Fruit fly (Drosophila melanogaster) whole organism, prepupa: ENCODE data around the gene CG5418.

Experiments used
- Blimp-1 ChIP-seq: fragments of 200-800 bp; sonication (Bioruptor generic); optimal IDR thresholded peaks from 3 replicates; lab custom pipeline; 2017; ENCODE audit warnings: missing biosample characterization, missing genetic modification characterization, mild to moderate bottlenecking, moderate library complexity, missing genetic modification reagents
- CG11294 ChIP-seq: fragments of 200-800 bp; sonication (Bioruptor generic); IDR thresholded peaks from 2 replicates; pipeline ENCODE4 v1.3.6; 2022; ENCODE audit warnings: missing biosample characterization, missing genetic modification characterization
- CG15336 ChIP-seq: fragments of 200-800 bp; sonication (Bioruptor generic); IDR thresholded peaks from 2 replicates; pipeline ENCODE4 v1.3.6; 2022; ENCODE audit warnings: missing biosample characterization, missing genetic modification characterization
- CG16779 ChIP-seq: fragments of 200-800 bp; sonication (Bioruptor generic); optimal IDR thresholded peaks from 3 replicates; lab custom pipeline; 2017; ENCODE audit warnings: missing biosample characterization, mild to moderate bottlenecking, missing genetic modification characterization
- CG31627 ChIP-seq: fragments of 200-800 bp; sonication (Bioruptor generic); optimal IDR thresholded peaks from 3 replicates; lab custom pipeline; 2016; ENCODE audit warnings: missing biosample characterization, missing genetic modification characterization
- CG32006 ChIP-seq: fragments of 200-800 bp; sonication (Bioruptor generic); optimal IDR thresholded peaks from 3 replicates; lab custom pipeline; 2017; ENCODE audit warnings: missing biosample characterization, mild to moderate bottlenecking, missing genetic modification characterization
- CG34406 ChIP-seq: fragments of 200-800 bp; sonication (Bioruptor generic); optimal IDR thresholded peaks from 3 replicates; lab custom pipeline; 2016; ENCODE audit warnings: missing biosample characterization, missing genetic modification characterization
- CG3919 ChIP-seq: fragments of 200-800 bp; sonication (Bioruptor generic); optimal IDR thresholded peaks from 3 replicates; lab custom pipeline; 2016; ENCODE audit warnings: missing biosample characterization, missing genetic modification characterization
- CG4318 ChIP-seq: fragments of 200-800 bp; sonication (Bioruptor generic); optimal IDR thresholded peaks from 3 replicates; lab custom pipeline; 2017; ENCODE audit warnings: missing biosample characterization, mild to moderate bottlenecking, missing genetic modification characterization
- CG6163 ChIP-seq: fragments of 200-800 bp; sonication (Bioruptor generic); IDR thresholded peaks from 3 replicates; pipeline ENCODE4 v1.3.6; 2022; ENCODE audit warnings: missing biosample characterization, missing genetic modification characterization
- CG6276 ChIP-seq: fragments of 200-800 bp; sonication (Bioruptor generic); optimal IDR thresholded peaks from 2 replicates; lab custom pipeline; 2017; ENCODE audit warnings: missing biosample characterization, mild to moderate bottlenecking, missing genetic modification characterization
- CG6792 ChIP-seq: fragments of 200-800 bp; sonication (Bioruptor generic); optimal IDR thresholded peaks from 3 replicates; lab custom pipeline; 2016; ENCODE audit warnings: missing biosample characterization, missing genetic modification characterization
- CG6808 ChIP-seq: fragments of 200-800 bp; sonication (Bioruptor generic); optimal IDR thresholded peaks from 3 replicates; lab custom pipeline; 2017; ENCODE audit warnings: missing biosample characterization, missing genetic modification characterization, mild to moderate bottlenecking, moderate library complexity, missing genetic modification reagents
- CG6854 ChIP-seq: fragments of 200-800 bp; sonication (Bioruptor generic); optimal IDR thresholded peaks from 2 replicates; lab custom pipeline; 2017; ENCODE audit warnings: missing biosample characterization, mild to moderate bottlenecking, missing genetic modification characterization
- CG8319 ChIP-seq: fragments of 200-800 bp; sonication (Bioruptor generic); optimal IDR thresholded peaks from 3 replicates; lab custom pipeline; 2016; ENCODE audit warnings: missing biosample characterization, missing genetic modification characterization
- CG8632 ChIP-seq: fragments of 200-800 bp; sonication (Bioruptor generic); optimal IDR thresholded peaks from 3 replicates; lab custom pipeline; 2016; ENCODE audit warnings: missing biosample characterization, missing genetic modification characterization
- CG9139 ChIP-seq: fragments of 200-800 bp; sonication (Bioruptor generic); optimal IDR thresholded peaks from 3 replicates; lab custom pipeline; 2017; ENCODE audit warnings: missing biosample characterization, mild to moderate bottlenecking, missing genetic modification characterization
- Eip75B ChIP-seq: fragments of 200-800 bp; sonication (Bioruptor generic); optimal IDR thresholded peaks from 3 replicates; lab custom pipeline; 2016; ENCODE audit warnings: missing biosample characterization, missing genetic modification characterization
- Eip78C ChIP-seq: fragments of 200-800 bp; sonication (Bioruptor generic); peaks from one replicate; lab custom pipeline; 2016; ENCODE audit warnings: missing biosample characterization, missing genetic modification characterization
- Eip93F ChIP-seq: fragments of 200-800 bp; sonication (Bioruptor generic); optimal IDR thresholded peaks from 2 replicates; lab custom pipeline; 2016; ENCODE audit warnings: missing biosample characterization, mild to moderate bottlenecking, missing genetic modification characterization
- Ets21C ChIP-seq: fragments of 200-800 bp; sonication (Bioruptor generic); optimal IDR thresholded peaks from 3 replicates; lab custom pipeline; 2016; ENCODE audit warnings: missing biosample characterization, missing genetic modification characterization
- Gug ChIP-seq: fragments of 200-800 bp; sonication (Bioruptor generic); IDR thresholded peaks from 2 replicates; pipeline ENCODE4 v1.3.6; 2022; ENCODE audit warnings: missing biosample characterization, missing genetic modification characterization
- Hr38 ChIP-seq: sonication (Bioruptor generic); optimal IDR thresholded peaks from 2 replicates; lab custom pipeline; 2016; ENCODE audit warnings: missing biosample characterization, missing genetic modification characterization
- Hr39 ChIP-seq: fragments of 200-800 bp; sonication (Bioruptor generic); optimal IDR thresholded peaks from 2 replicates; lab custom pipeline; 2016; ENCODE audit warnings: missing biosample characterization, missing genetic modification characterization
- Hr4 ChIP-seq: fragments of 200-800 bp; sonication (Bioruptor generic); optimal IDR thresholded peaks from 3 replicates; lab custom pipeline; 2016; ENCODE audit warnings: missing biosample characterization, missing genetic modification characterization
- Met ChIP-seq: fragments of 200-800 bp; sonication (Bioruptor generic); optimal IDR thresholded peaks from 3 replicates; lab custom pipeline; 2016; ENCODE audit warnings: missing biosample characterization, missing genetic modification characterization
- OdsH ChIP-seq: fragments of 200-800 bp; sonication (Bioruptor generic); optimal IDR thresholded peaks from 3 replicates; lab custom pipeline; 2016; ENCODE audit warnings: missing biosample characterization, missing genetic modification characterization
- Smox ChIP-seq: fragments of 200-800 bp; sonication (Bioruptor generic); optimal IDR thresholded peaks from 3 replicates; lab custom pipeline; 2016; ENCODE audit warnings: missing biosample characterization, missing genetic modification characterization
- Sox102F ChIP-seq: fragments of 200-800 bp; sonication (Bioruptor generic); optimal IDR thresholded peaks from 2 replicates; lab custom pipeline; 2016; ENCODE audit warnings: missing biosample characterization, mild to moderate bottlenecking, missing genetic modification characterization
- Sox14 ChIP-seq: fragments of 200-800 bp; sonication (Bioruptor generic); optimal IDR thresholded peaks from 3 replicates; lab custom pipeline; 2016; ENCODE audit warnings: missing biosample characterization, missing genetic modification characterization
- Sox15 ChIP-seq: fragments of 200-800 bp; sonication (Bioruptor generic); optimal IDR thresholded peaks from 3 replicates; lab custom pipeline; 2016; ENCODE audit warnings: missing biosample characterization, missing genetic modification characterization
- achi ChIP-seq: fragments of 200-800 bp; sonication (Bioruptor generic); optimal IDR thresholded peaks from 3 replicates; lab custom pipeline; 2016; ENCODE audit warnings: missing biosample characterization, missing genetic modification characterization
- acj6 ChIP-seq: fragments of 200-800 bp; sonication (Bioruptor generic); optimal IDR thresholded peaks from 3 replicates; lab custom pipeline; 2016; ENCODE audit warnings: missing biosample characterization, missing genetic modification characterization
- cyc ChIP-seq: fragments of 200-800 bp; sonication (Bioruptor generic); optimal IDR thresholded peaks from 3 replicates; lab custom pipeline; 2016; ENCODE audit warnings: missing biosample characterization, missing genetic modification characterization
- dac ChIP-seq: fragments of 200-800 bp; sonication (Bioruptor generic); optimal IDR thresholded peaks from 2 replicates; lab custom pipeline; 2017; ENCODE audit warnings: missing biosample characterization, mild to moderate bottlenecking, missing genetic modification characterization
- eg ChIP-seq: fragments of 200-800 bp; sonication (Bioruptor generic); IDR thresholded peaks from 3 replicates; pipeline ENCODE4 v1.3.6; 2022; ENCODE audit warnings: missing biosample characterization, missing genetic modification characterization
- esn ChIP-seq: fragments of 200-800 bp; sonication (Bioruptor generic); optimal IDR thresholded peaks from 2 replicates; lab custom pipeline; 2016; ENCODE audit warnings: missing biosample characterization, mild to moderate bottlenecking, missing genetic modification characterization, moderate library complexity
- fd59A ChIP-seq: fragments of 200-800 bp; sonication (Bioruptor generic); optimal IDR thresholded peaks from 2 replicates; lab custom pipeline; 2017; ENCODE audit warnings: missing biosample characterization, mild to moderate bottlenecking, missing genetic modification characterization, missing genetic modification reagents
- fd85E ChIP-seq: fragments of 200-800 bp; sonication (Bioruptor generic); optimal IDR thresholded peaks from 3 replicates; lab custom pipeline; 2016; ENCODE audit warnings: missing biosample characterization, missing genetic modification characterization
- fkh ChIP-seq: fragments of 200-800 bp; sonication (Bioruptor generic); optimal IDR thresholded peaks from 3 replicates; lab custom pipeline; 2017; ENCODE audit warnings: missing biosample characterization, mild to moderate bottlenecking, missing genetic modification characterization, moderate library complexity
- net ChIP-seq: fragments of 200-800 bp; sonication (Bioruptor generic); optimal IDR thresholded peaks from 3 replicates; lab custom pipeline; 2016; ENCODE audit warnings: missing biosample characterization, missing genetic modification characterization
- pdm3 ChIP-seq: fragments of 200-800 bp; sonication (Bioruptor generic); optimal IDR thresholded peaks from 3 replicates; lab custom pipeline; 2016; ENCODE audit warnings: missing biosample characterization, missing genetic modification characterization
- salr ChIP-seq, 2 experiments: fragments of 200-800 bp; sonication (Bioruptor generic); optimal IDR thresholded peaks; 3 replicates each; lab custom pipeline; 2016 to 2018; ENCODE audit warnings: missing biosample characterization in 2 of 2, missing genetic modification characterization in 2 of 2, mild to moderate bottlenecking in 1 of 2
- spab ChIP-seq: fragments of 200-800 bp; sonication (Bioruptor generic); optimal IDR thresholded peaks from 2 replicates; lab custom pipeline; 2017; ENCODE audit warnings: missing biosample characterization, mild to moderate bottlenecking, missing genetic modification characterization, missing genetic modification reagents
- ss ChIP-seq, 2 experiments: fragments of 200-800 bp; sonication (Bioruptor generic); optimal IDR thresholded peaks; 2 replicates in 1 of 2; 3 replicates in 1 of 2; lab custom pipeline; 2017 to 2018; ENCODE audit warnings: mild to moderate bottlenecking in 2 of 2, missing biosample characterization in 2 of 2, missing genetic modification characterization in 2 of 2, moderate library complexity in 1 of 2
- svp ChIP-seq: fragments of 200-800 bp; sonication (Bioruptor generic); peaks from one replicate; lab custom pipeline; 2016; ENCODE audit warnings: missing biosample characterization, missing genetic modification characterization
- topi ChIP-seq: fragments of 200-800 bp; sonication (Bioruptor generic); optimal IDR thresholded peaks from 3 replicates; lab custom pipeline; 2016; ENCODE audit warnings: missing biosample characterization, missing genetic modification characterization
- vri ChIP-seq: fragments of 200-800 bp; sonication (Bioruptor generic); optimal IDR thresholded peaks from 3 replicates; lab custom pipeline; 2016; ENCODE audit warnings: missing biosample characterization, mild to moderate bottlenecking, missing genetic modification characterization

The CG5418 gene

DNA sequence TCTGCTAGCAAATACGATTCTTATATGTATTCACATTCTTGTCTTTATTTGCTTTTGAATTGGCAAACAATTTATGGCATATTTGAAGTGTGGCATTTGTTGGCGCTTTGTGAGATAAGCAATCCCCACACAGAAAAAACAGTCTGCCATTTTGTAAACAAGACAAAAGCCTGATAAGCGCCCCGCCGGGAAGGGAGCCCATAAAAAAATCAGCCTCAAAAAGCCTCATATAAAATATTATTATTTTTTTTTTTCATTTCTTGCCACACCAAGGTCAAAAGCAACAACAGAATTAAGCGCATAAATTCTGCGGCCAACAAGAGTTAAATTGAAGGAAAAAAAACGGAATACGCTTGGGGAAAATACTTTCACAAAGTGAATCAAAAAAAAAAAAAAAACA is 22.3 kb upstream of the CG5418 start:
- TF ChIP-seq CG6808, result peak; percentile 30
- peak; percentile 63 for TF ChIP-seq Eip78C
- TF ChIP-seq CG6792, result peak; percentile 33
- no peak for TF ChIP-seq pdm3
- TF ChIP-seq dac (GFP tag; lab: Kevin White, UChicago), result no peak
- TF ChIP-seq ss (GFP tag; optimal IDR thresholded peaks at IDR 0.05; lab: Kevin White, UChicago), result peak in 1 of 2 experiments; percentile 49
- TF ChIP-seq CG31627, result no peak
- no peak for TF ChIP-seq CG8319 (GFP tag; lab: Kevin White, UChicago)
- TF ChIP-seq esn (GFP tag; lab: Kevin White, UChicago), result peak; percentile 42
- no peak for TF ChIP-seq fd59A (GFP tag; lab: Kevin White, UChicago)
- no peak for TF ChIP-seq Gug (GFP tag; lab: Robert Waterston, UW)
- TF ChIP-seq Sox102F (GFP tag; lab: Kevin White, UChicago), result peak; percentile 61
- peak; percentile 77 for TF ChIP-seq Eip93F (GFP tag; lab: Kevin White, UChicago)
- peak; percentile 25 for TF ChIP-seq CG6276 (GFP tag; lab: Kevin White, UChicago)
- peak; percentile 4 for TF ChIP-seq CG34406 (GFP tag; lab: Kevin White, UChicago)
- TF ChIP-seq Blimp-1 (GFP tag; lab: Kevin White, UChicago), result peak; percentile 31
- TF ChIP-seq svp (GFP tag; lab: Kevin White, UChicago), result peak; percentile 84
- peak; percentile 61 for TF ChIP-seq CG6163 (GFP tag; lab: Robert Waterston, UW)
- TF ChIP-seq CG32006 (GFP tag; lab: Kevin White, UChicago), result no peak
- TF ChIP-seq fd85E (GFP tag; lab: Kevin White, UChicago), result no peak
- TF ChIP-seq Met (GFP tag; lab: Kevin White, UChicago), result peak; percentile 49
- TF ChIP-seq Sox14 (GFP tag; lab: Kevin White, UChicago), result peak; percentile 46
- TF ChIP-seq salr (GFP tag; optimal IDR thresholded peaks at IDR 0.05; lab: Kevin White, UChicago), result peak in 1 of 2 experiments; percentile 0
- TF ChIP-seq Eip75B (GFP tag; lab: Kevin White, UChicago), result peak; percentile 20
- TF ChIP-seq topi (GFP tag; lab: Kevin White, UChicago), result peak; percentile 41
- peak; percentile 39; the same call in 1 of the 3 replicates for TF ChIP-seq eg (GFP tag; lab: Robert Waterston, UW)
- peak; percentile 86 for TF ChIP-seq vri (GFP tag; lab: Kevin White, UChicago)
- TF ChIP-seq CG3919 (GFP tag; lab: Kevin White, UChicago), result no peak
- peak; percentile 92 for TF ChIP-seq fkh
- TF ChIP-seq Hr4, result no peak
- TF ChIP-seq, all 60 proteins: peak for 20

DNA sequence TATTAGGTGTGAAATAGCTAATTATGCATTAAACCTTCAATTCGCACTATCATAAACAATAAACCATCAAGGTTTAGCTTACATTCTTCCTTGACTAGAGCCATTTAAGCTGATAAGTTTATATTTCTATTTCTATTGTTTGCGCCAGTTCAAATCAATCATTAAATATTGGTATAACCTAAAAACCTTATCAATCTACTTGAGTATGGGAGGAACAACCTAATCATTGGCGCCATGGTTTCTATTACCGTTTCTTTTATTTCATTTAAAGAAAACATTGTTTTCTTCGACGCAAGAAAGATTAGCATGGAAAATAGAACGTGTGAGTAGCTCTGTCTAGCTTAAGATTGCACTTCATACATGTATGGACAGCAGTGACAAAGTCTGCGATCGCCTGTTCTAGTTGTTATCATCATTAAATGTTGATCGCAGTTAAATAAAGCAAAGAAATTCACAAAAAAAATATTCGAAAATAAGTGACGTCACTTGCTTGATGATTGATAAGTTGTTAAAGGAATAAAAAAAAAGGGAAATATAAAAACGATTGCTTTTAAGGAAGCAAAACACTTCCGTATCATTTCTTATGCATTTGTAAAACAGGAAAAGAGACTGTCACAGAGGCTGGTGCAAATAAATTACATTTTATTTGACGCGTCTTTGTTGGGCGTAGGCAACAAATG is 21.3 kb upstream of the CG5418 start:
- no peak for TF ChIP-seq CG9139 (GFP tag; lab: Kevin White, UChicago)
- TF ChIP-seq Hr38 (GFP tag; lab: Kevin White, UChicago), result no peak
- no peak for TF ChIP-seq CG16779
- no peak for TF ChIP-seq CG4318 (GFP tag; lab: Kevin White, UChicago)
- no peak for TF ChIP-seq CG15336 (GFP tag; lab: Robert Waterston, UW)
- TF ChIP-seq svp (GFP tag; lab: Kevin White, UChicago), result peak; percentile 5
- TF ChIP-seq OdsH (GFP tag; lab: Kevin White, UChicago), result no peak
- no peak for TF ChIP-seq CG6792
- no peak for TF ChIP-seq Ets21C
- TF ChIP-seq ss (GFP tag; optimal IDR thresholded peaks at IDR 0.05; lab: Kevin White, UChicago), result no peak
- TF ChIP-seq Sox15 (GFP tag; lab: Kevin White, UChicago), result no peak
- no peak for TF ChIP-seq eg (GFP tag; lab: Robert Waterston, UW)
- peak; percentile 54 for TF ChIP-seq Eip78C
- no peak for TF ChIP-seq CG6854
- TF ChIP-seq CG11294 (GFP tag; lab: Robert Waterston, UW), result no peak
- TF ChIP-seq fd59A (GFP tag; lab: Kevin White, UChicago), result no peak
- peak; percentile 32 for TF ChIP-seq fkh
- no peak for TF ChIP-seq Sox14 (GFP tag; lab: Kevin White, UChicago)
- no peak for TF ChIP-seq Blimp-1 (GFP tag; lab: Kevin White, UChicago)
- no peak for TF ChIP-seq esn (GFP tag; lab: Kevin White, UChicago)
- TF ChIP-seq acj6, result no peak
- TF ChIP-seq achi (GFP tag; lab: Kevin White, UChicago), result no peak
- TF ChIP-seq Hr39, result no peak
- peak; percentile 48 for TF ChIP-seq vri (GFP tag; lab: Kevin White, UChicago)
- TF ChIP-seq CG6276 (GFP tag; lab: Kevin White, UChicago), result peak; percentile 27
- no peak for TF ChIP-seq net (GFP tag; lab: Kevin White, UChicago)
- no peak for TF ChIP-seq CG6163 (GFP tag; lab: Robert Waterston, UW)
- no peak for TF ChIP-seq cyc (GFP tag; lab: Kevin White, UChicago)
- TF ChIP-seq Eip75B (GFP tag; lab: Kevin White, UChicago), result no peak
- TF ChIP-seq Smox (GFP tag; lab: Kevin White, UChicago), result no peak
- no peak for TF ChIP-seq spab
- TF ChIP-seq CG8632 (GFP tag; lab: Kevin White, UChicago), result no peak
